Fruit fly (Drosophila melanogaster) whole organism, embryonic: Measurements from ENCODE around the gene mRpS9.

ENCODE experiments used
- Blimp-1 ChIP-seq: fragments of 200-800 bp; sonication (Bioruptor generic); optimal IDR thresholded peaks from 3 replicates; lab custom pipeline; 2018; ENCODE audit warnings: missing biosample characterization, missing genetic modification characterization, mild to moderate bottlenecking, moderate library complexity, missing genetic modification reagents
- CG10321 ChIP-seq: fragments of 200-800 bp; sonication (Bioruptor generic); IDR thresholded peaks from 2 replicates; pipeline ENCODE4 v1.3.6; 2022; ENCODE audit warnings: missing biosample characterization, missing genetic modification characterization
- CG10565 ChIP-seq: fragments of 200-800 bp; sonication (Bioruptor generic); optimal IDR thresholded peaks from 3 replicates; lab custom pipeline; 2016; ENCODE audit warnings: missing biosample characterization, mild to moderate bottlenecking, missing genetic modification characterization
- CG11695 ChIP-seq: fragments of 200-800 bp; sonication (Bioruptor generic); IDR thresholded peaks from 3 replicates; pipeline ENCODE4 v1.3.6; 2022; ENCODE audit warnings: missing biosample characterization, missing genetic modification characterization
- CG12299 ChIP-seq: fragments of 200-800 bp; sonication (Bioruptor generic); optimal IDR thresholded peaks from 2 replicates; lab custom pipeline; 2018; ENCODE audit warnings: missing biosample characterization, mild to moderate bottlenecking, missing genetic modification characterization
- CG12659 ChIP-seq: fragments of 200-800 bp; sonication (Bioruptor generic); optimal IDR thresholded peaks from 3 replicates; lab custom pipeline; 2017; ENCODE audit warnings: mild to moderate bottlenecking, missing biosample characterization, missing genetic modification reagents, missing genetic modification characterization
- CG14667 ChIP-seq: fragments of 200-800 bp; sonication (Bioruptor generic); IDR thresholded peaks from 2 replicates; pipeline ENCODE4 v1.3.6; 2022; ENCODE audit warnings: missing biosample characterization, missing genetic modification characterization
- CG14965 ChIP-seq: fragments of 200-800 bp; sonication (Bioruptor generic); optimal IDR thresholded peaks from 2 replicates; lab custom pipeline; 2016; ENCODE audit warnings: missing biosample characterization, missing genetic modification characterization, borderline replicate concordance
- CG17568 ChIP-seq: fragments of 200-800 bp; sonication (Bioruptor generic); optimal IDR thresholded peaks from 2 replicates; lab custom pipeline; 2018; ENCODE audit warnings: missing biosample characterization, mild to moderate bottlenecking, missing genetic modification characterization, moderate library complexity
- CG18262 ChIP-seq: fragments of 200-800 bp; optimal IDR thresholded peaks from 3 replicates; lab custom pipeline; 2019; ENCODE audit warnings: missing biosample characterization, mild to moderate bottlenecking, missing genetic modification characterization, moderate library complexity
- CG18476 ChIP-seq: fragments of 200-800 bp; sonication (Bioruptor generic); optimal IDR thresholded peaks from 2 replicates; lab custom pipeline; 2016; ENCODE audit warnings: missing biosample characterization, mild to moderate bottlenecking, missing genetic modification characterization
- CG18619 ChIP-seq: fragments of 200-800 bp; sonication (Bioruptor generic); optimal IDR thresholded peaks from 3 replicates; lab custom pipeline; 2017; ENCODE audit warnings: missing biosample characterization, mild to moderate bottlenecking, missing genetic modification characterization
- CG2712 ChIP-seq: fragments of 200-800 bp; optimal IDR thresholded peaks from 3 replicates; lab custom pipeline; 2019; ENCODE audit warnings: missing biosample characterization, mild to moderate bottlenecking, missing genetic modification characterization, moderate library complexity
- CG2889 ChIP-seq: fragments of 200-800 bp; sonication (Bioruptor generic); IDR thresholded peaks from 3 replicates; pipeline ENCODE4 v1.3.6; 2022; ENCODE audit warnings: missing biosample characterization, missing genetic modification characterization
- CG3065 ChIP-seq: fragments of 200-800 bp; sonication (Bioruptor generic); optimal IDR thresholded peaks from 2 replicates; lab custom pipeline; 2016; ENCODE audit warnings: missing biosample characterization, missing genetic modification characterization
- CG31224 ChIP-seq: fragments of 200-800 bp; sonication (Bioruptor generic); IDR thresholded peaks from 2 replicates; pipeline ENCODE4 v1.3.6; 2022; ENCODE audit warnings: missing biosample characterization, missing genetic modification characterization
- CG33213 ChIP-seq: fragments of 200-800 bp; sonication (Bioruptor generic); optimal IDR thresholded peaks from 3 replicates; lab custom pipeline; 2016; ENCODE audit warnings: missing biosample characterization, missing genetic modification characterization
- CG3995 ChIP-seq: fragments of 200-800 bp; sonication (Bioruptor generic); optimal IDR thresholded peaks from 3 replicates; lab custom pipeline; 2016; ENCODE audit warnings: missing biosample characterization, missing genetic modification characterization
- CG4404 ChIP-seq: fragments of 200-800 bp; sonication (Bioruptor generic); IDR thresholded peaks from 2 replicates; pipeline ENCODE4 v1.3.6; 2022; ENCODE audit warnings: missing biosample characterization, missing genetic modification characterization
- CG4617 ChIP-seq: fragments of 200-800 bp; sonication (Bioruptor generic); optimal IDR thresholded peaks from 3 replicates; lab custom pipeline; 2016; ENCODE audit warnings: missing biosample characterization, missing genetic modification characterization, borderline replicate concordance
- CG8281 ChIP-seq: fragments of 200-800 bp; sonication (Bioruptor generic); optimal IDR thresholded peaks from 2 replicates; lab custom pipeline; 2018; ENCODE audit warnings: missing biosample characterization, mild to moderate bottlenecking, missing genetic modification characterization, moderate library complexity
- CG8388 ChIP-seq: fragments of 200-800 bp; sonication (Bioruptor generic); optimal IDR thresholded peaks from 2 replicates; lab custom pipeline; 2019; ENCODE audit warnings: missing biosample characterization, mild to moderate bottlenecking, missing genetic modification characterization, moderate library complexity
- CG9797 ChIP-seq: fragments of 200-800 bp; sonication (Bioruptor generic); optimal IDR thresholded peaks from 3 replicates; lab custom pipeline; 2018; ENCODE audit warnings: missing biosample characterization, mild to moderate bottlenecking, missing genetic modification characterization
- Doc2 ChIP-seq: fragments of 200-800 bp; sonication (Bioruptor generic); IDR thresholded peaks from 2 replicates; pipeline ENCODE4 v1.3.6; 2022; ENCODE audit warnings: missing biosample characterization, missing genetic modification characterization
- Drgx ChIP-seq: fragments of 200-800 bp; sonication (Bioruptor generic); IDR thresholded peaks from 2 replicates; pipeline ENCODE4 v1.3.6; 2022; ENCODE audit warnings: missing biosample characterization, missing genetic modification characterization
- E2f1 ChIP-seq: fragments of 200-800 bp; sonication (Bioruptor generic); IDR thresholded peaks from 2 replicates; pipeline ENCODE4 v1.3.6; 2022; ENCODE audit warnings: missing biosample characterization, missing genetic modification characterization
- Ets65A ChIP-seq: fragments of 200-800 bp; sonication (Bioruptor generic); peaks from one replicate; lab custom pipeline; 2016; ENCODE audit warnings: missing biosample characterization, missing genetic modification characterization
- Lim3 ChIP-seq: fragments of 200-800 bp; sonication (Bioruptor generic); IDR thresholded peaks from 2 replicates; pipeline ENCODE4 v1.3.6; 2022; ENCODE audit warnings: missing biosample characterization, missing genetic modification characterization
- Meics ChIP-seq: fragments of 200-800 bp; sonication (Bioruptor generic); optimal IDR thresholded peaks from 2 replicates; lab custom pipeline; 2017; ENCODE audit warnings: missing biosample characterization, mild to moderate bottlenecking, missing genetic modification characterization
- Optix ChIP-seq: fragments of 200-800 bp; sonication (Bioruptor generic); IDR thresholded peaks from 3 replicates; pipeline ENCODE4 v1.3.6; 2022; ENCODE audit warnings: missing biosample characterization, missing genetic modification characterization
- Poxn ChIP-seq: fragments of 200-800 bp; sonication (Bioruptor generic); IDR thresholded peaks from 2 replicates; pipeline ENCODE4 v1.3.6; 2022; ENCODE audit warnings: missing biosample characterization, missing genetic modification characterization
- amos ChIP-seq: fragments of 200-800 bp; sonication (Bioruptor generic); IDR thresholded peaks from 2 replicates; pipeline ENCODE4 v1.3.6; 2022; ENCODE audit warnings: missing biosample characterization, missing genetic modification characterization; ENCODE audit not compliant: partially characterized antibody
- ase ChIP-seq: fragments of 200-800 bp; sonication (Bioruptor generic); IDR thresholded peaks from 3 replicates; pipeline ENCODE4 v1.3.6; 2022; ENCODE audit warnings: missing biosample characterization, missing genetic modification characterization
- az2 ChIP-seq: fragments of 200-800 bp; sonication (Bioruptor generic); optimal IDR thresholded peaks from 3 replicates; lab custom pipeline; 2016; ENCODE audit warnings: missing biosample characterization, missing genetic modification characterization
- bab2 ChIP-seq: fragments of 200-800 bp; sonication (Bioruptor generic); optimal IDR thresholded peaks from 2 replicates; lab custom pipeline; 2016; ENCODE audit warnings: missing biosample characterization, missing genetic modification characterization
- bcd ChIP-seq: fragments of 200-800 bp; sonication (Bioruptor generic); optimal IDR thresholded peaks from 2 replicates; lab custom pipeline; 2017; ENCODE audit warnings: missing biosample characterization, mild to moderate bottlenecking, missing genetic modification characterization
- br ChIP-seq: fragments of >200 bp; optimal IDR thresholded peaks from 2 replicates; lab custom pipeline; 2017
- dysf ChIP-seq: fragments of 200-800 bp; sonication (Bioruptor generic); IDR thresholded peaks from 3 replicates; pipeline ENCODE4 v1.3.6; 2022; ENCODE audit warnings: missing biosample characterization, missing genetic modification characterization
- fd64A ChIP-seq: fragments of 200-800 bp; sonication (Bioruptor generic); optimal IDR thresholded peaks from 3 replicates; lab custom pipeline; 2018; ENCODE audit warnings: missing biosample characterization, mild to moderate bottlenecking, missing genetic modification characterization
- gsb ChIP-seq: fragments of 200-800 bp; sonication (Bioruptor generic); IDR thresholded peaks from 2 replicates; pipeline ENCODE4 v1.3.6; 2022; ENCODE audit warnings: missing biosample characterization, missing genetic modification characterization
- jigr1 ChIP-seq: fragments of 200-800 bp; sonication (Bioruptor generic); IDR thresholded peaks from 3 replicates; pipeline ENCODE4 v1.3.6; 2022; ENCODE audit warnings: missing biosample characterization, missing genetic modification characterization
- kah ChIP-seq: fragments of 200-800 bp; sonication (Bioruptor generic); optimal IDR thresholded peaks from 2 replicates; lab custom pipeline; 2018; ENCODE audit warnings: missing biosample characterization, mild to moderate bottlenecking, missing genetic modification characterization
- luna ChIP-seq: fragments of 200-800 bp; sonication (Bioruptor generic); optimal IDR thresholded peaks from 2 replicates; lab custom pipeline; 2016; ENCODE audit warnings: missing biosample characterization, missing genetic modification characterization
- nom ChIP-seq: fragments of 200-800 bp; sonication (Bioruptor generic); optimal IDR thresholded peaks from 2 replicates; lab custom pipeline; 2017; ENCODE audit warnings: missing biosample characterization, missing genetic modification characterization, mild to moderate bottlenecking, moderate library complexity, missing genetic modification reagents
- pita ChIP-seq: fragments of 200-800 bp; sonication (Bioruptor generic); optimal IDR thresholded peaks from 2 replicates; lab custom pipeline; 2017; ENCODE audit warnings: missing biosample characterization, mild to moderate bottlenecking, missing genetic modification characterization
- pros ChIP-seq: fragments of 200-800 bp; sonication (Bioruptor generic); optimal IDR thresholded peaks from 3 replicates; lab custom pipeline; 2019; ENCODE audit warnings: missing biosample characterization, mild to moderate bottlenecking, missing genetic modification characterization, moderate library complexity
- pum ChIP-seq: fragments of 200-800 bp; sonication (Bioruptor generic); optimal IDR thresholded peaks from 2 replicates; lab custom pipeline; 2016; ENCODE audit warnings: missing biosample characterization, missing genetic modification characterization
- repo ChIP-seq: fragments of 200-800 bp; sonication (Bioruptor generic); optimal IDR thresholded peaks from 2 replicates; lab custom pipeline; 2016; ENCODE audit warnings: missing biosample characterization, missing genetic modification characterization
- ro ChIP-seq: fragments of 200-800 bp; sonication (Bioruptor generic); IDR thresholded peaks from 2 replicates; pipeline ENCODE4 v1.3.6; 2022; ENCODE audit warnings: missing biosample characterization, missing genetic modification characterization
- sr ChIP-seq: fragments of 200-800 bp; sonication (Bioruptor generic); IDR thresholded peaks from 3 replicates; pipeline ENCODE4 v1.3.6; 2022; ENCODE audit warnings: missing biosample characterization, missing genetic modification characterization
- sug ChIP-seq: fragments of 200-800 bp; optimal IDR thresholded peaks from 2 replicates; lab custom pipeline; 2019; ENCODE audit warnings: missing biosample characterization, mild to moderate bottlenecking, missing genetic modification characterization, moderate library complexity

mRpS9 gene

dm6 chr3R:7892246-7893000, 10.0 kb downstream of the mRpS9 start (continued):
- no peak for TF ChIP-seq sug (tag; lab: Kevin White, UChicago)
- TF ChIP-seq CG3995 (GFP tag; lab: Kevin White, UChicago) = no peak
- TF ChIP-seq CG9797 = no peak
- no peak for TF ChIP-seq CG17568 (GFP tag; lab: Kevin White, UChicago)
- no peak for TF ChIP-seq fd64A (GFP tag; lab: Kevin White, UChicago)
- TF ChIP-seq CG18476 (GFP tag; lab: Kevin White, UChicago) = no peak
- no peak for TF ChIP-seq CG12299 (tag; lab: Kevin White, UChicago)
- TF ChIP-seq bcd (GFP tag; lab: Kevin White, UChicago) = peak; percentile 45
- TF ChIP-seq repo (GFP tag; lab: Kevin White, UChicago) = no peak
- no peak for TF ChIP-seq CG10565 (GFP tag; lab: Kevin White, UChicago)
- TF ChIP-seq Doc2 (GFP tag; lab: Robert Waterston, UW) = no peak
- no peak for TF ChIP-seq pum
- no peak for TF ChIP-seq Ets65A (GFP tag; lab: Kevin White, UChicago)
- TF ChIP-seq gsb (GFP tag; lab: Robert Waterston, UW) = no peak
- no peak for TF ChIP-seq Optix
- no peak for TF ChIP-seq br (lab: Kevin White, UChicago)
- no peak for TF ChIP-seq Poxn (GFP tag; lab: Robert Waterston, UW)
- peak; percentile 77 for TF ChIP-seq dysf (GFP tag; lab: Robert Waterston, UW)
- TF ChIP-seq CG14667 (GFP tag; lab: Robert Waterston, UW) = peak; percentile 41; the same call in 1 of the 2 replicates
- peak; percentile 36; the same call in 1 of the 2 replicates for TF ChIP-seq CG31224 (GFP tag; lab: Robert Waterston, UW)
- TF ChIP-seq pros (GFP tag; lab: Kevin White, UChicago) = no peak
- TF ChIP-seq CG18262 (tag; lab: Kevin White, UChicago) = no peak
- TF ChIP-seq Lim3 (GFP tag; lab: Robert Waterston, UW) = no peak
- TF ChIP-seq Blimp-1 (GFP tag; lab: Kevin White, UChicago) = no peak
- TF ChIP-seq E2f1 (GFP tag; lab: Robert Waterston, UW) = peak; percentile 32; the same call in 1 of the 2 replicates
- no peak for TF ChIP-seq CG2889
- TF ChIP-seq CG3065 (GFP tag; lab: Kevin White, UChicago) = no peak
- no peak for TF ChIP-seq ro
- no peak for TF ChIP-seq sr
- TF ChIP-seq ase (GFP tag; lab: Robert Waterston, UW) = no peak
- TF ChIP-seq CG8388 (GFP tag; lab: Kevin White, UChicago) = peak; percentile 4
- no peak for TF ChIP-seq pita
- TF ChIP-seq amos (GFP tag; lab: Robert Waterston, UW) = no peak
- TF ChIP-seq CG4617 (GFP tag; lab: Kevin White, UChicago) = no peak
- no peak for TF ChIP-seq CG33213 (GFP tag; lab: Kevin White, UChicago)
- TF ChIP-seq jigr1 (GFP tag; lab: Robert Waterston, UW) = no peak
- no peak for TF ChIP-seq az2 (GFP tag; lab: Kevin White, UChicago)
- peak; percentile 76 for TF ChIP-seq nom (GFP tag; lab: Kevin White, UChicago)
- TF ChIP-seq CG12659 (GFP tag; lab: Kevin White, UChicago) = peak; percentile 44
- no peak for TF ChIP-seq CG14965 (GFP tag; lab: Kevin White, UChicago)
- TF ChIP-seq CG11695 (GFP tag; lab: Robert Waterston, UW) = no peak
- no peak for TF ChIP-seq luna (GFP tag; lab: Kevin White, UChicago)
- no peak for TF ChIP-seq kah (GFP tag; lab: Kevin White, UChicago)
- peak; percentile 82 for TF ChIP-seq Drgx
- no peak for TF ChIP-seq bab2 (GFP tag; lab: Kevin White, UChicago)
- TF ChIP-seq CG8281 (tag; lab: Kevin White, UChicago) = no peak
- TF ChIP-seq CG10321 (GFP tag; lab: Robert Waterston, UW) = no peak
- peak; percentile 38 for TF ChIP-seq CG18619 (GFP tag; lab: Kevin White, UChicago)
- TF ChIP-seq CG4404 (GFP tag; lab: Robert Waterston, UW) = no peak
- TF ChIP-seq CG2712 (tag; lab: Kevin White, UChicago) = peak; percentile 21
- peak; percentile 70 for TF ChIP-seq Meics (GFP tag; lab: Kevin White, UChicago)
